In the genomic region with DNA sequence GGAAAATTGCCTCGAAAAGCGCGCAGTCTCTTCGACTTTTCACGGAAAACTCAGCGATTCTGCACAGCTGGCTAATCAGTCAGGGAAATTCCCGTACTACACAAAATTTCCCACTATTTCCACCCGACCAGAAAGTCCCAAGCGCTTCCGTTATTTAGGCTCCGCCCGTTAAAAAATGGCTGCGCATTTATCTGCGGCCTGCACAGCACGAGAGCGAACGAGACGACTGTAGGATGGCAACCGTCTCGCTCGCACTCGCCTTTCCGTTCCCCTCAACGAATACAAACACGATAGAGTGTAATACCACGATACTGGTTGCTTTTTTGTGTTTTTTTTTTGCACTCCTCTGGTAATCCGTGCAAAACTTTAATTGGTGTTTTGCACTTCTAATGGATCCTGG, we compare ENCODE assay signal across 1 fruit fly cellular context.
TF ChIP-seq lines count a peak whose summit lies in the region.

No protein-coding gene starts in this region.

TF ChIP-seq in whole organism, embryonic, 481 proteins besides CTCF, POLR2A, EP300 and RAD21 (continued from another document):
- TF ChIP-seq kah (GFP tag; optimal IDR thresholded peaks at IDR 0.05; lab: Kevin White, UChicago) (peak; percentile 51), CG7556 (GFP tag; optimal IDR thresholded peaks at IDR 0.05; lab: Kevin White, UChicago) (no peak), Jarid2 (GFP tag; optimal IDR thresholded peaks at IDR 0.05; lab: Kevin White, UChicago) (peak; percentile 68), CG9932 (GFP tag; IDR thresholded peaks at IDR 0.05; lab: Robert Waterston, UW) (no peak), schlank (tag; optimal IDR thresholded peaks at IDR 0.05; lab: Kevin White, UChicago) (peak; percentile 55), Ravus (GFP tag; IDR thresholded peaks at IDR 0.05; lab: Robert Waterston, UW) (no peak), ato (GFP tag; IDR thresholded peaks at IDR 0.05; lab: Robert Waterston, UW; ENCODE audit: partially characterized antibody) (no peak), CG15696 (tag; optimal IDR thresholded peaks at IDR 0.05; lab: Kevin White, UChicago) (no peak), CG5180 (GFP tag; optimal IDR thresholded peaks at IDR 0.05; lab: Kevin White, UChicago) (peak; percentile 47), sr (GFP tag; IDR thresholded peaks at IDR 0.05; lab: Robert Waterston, UW) (no peak; the same call in 2 of the 3 replicates), CG11696 (GFP tag; IDR thresholded peaks at IDR 0.05; lab: Robert Waterston, UW) (no peak), CG9437 (GFP tag; optimal IDR thresholded peaks at IDR 0.05; lab: Kevin White, UChicago) (no peak), grau (tag; optimal IDR thresholded peaks at IDR 0.05; lab: Kevin White, UChicago) (peak; percentile 11), CG18476 (GFP tag; optimal IDR thresholded peaks at IDR 0.05; lab: Kevin White, UChicago) (no peak), hth (optimal IDR thresholded peaks at IDR 0.05; lab: Kevin White, UChicago) (no peak), fd96Cb (tag; optimal IDR thresholded peaks at IDR 0.05; lab: Kevin White, UChicago) (no peak), CG32532 (GFP tag; IDR thresholded peaks at IDR 0.05; lab: Robert Waterston, UW) (peak; percentile 60; the same call in 1 of the 2 replicates), mirr (GFP tag; optimal IDR thresholded peaks at IDR 0.05; lab: Kevin White, UChicago) (peak; percentile 99), cato (GFP tag; optimal IDR thresholded peaks at IDR 0.05; lab: Kevin White, UChicago; ENCODE audit: borderline replicate concordance) (no peak), CG1647 (GFP tag; optimal IDR thresholded peaks at IDR 0.05; lab: Kevin White, UChicago) (no peak), CG18262 (tag; optimal IDR thresholded peaks at IDR 0.05; lab: Kevin White, UChicago) (no peak), dm (GFP tag; optimal IDR thresholded peaks at IDR 0.05; lab: Kevin White, UChicago) (no peak), CG6272 (GFP tag; IDR thresholded peaks at IDR 0.05; lab: Robert Waterston, UW) (no peak), twi (tag; optimal IDR thresholded peaks at IDR 0.05; lab: Kevin White, UChicago) (peak; percentile 38), pb (GFP tag; optimal IDR thresholded peaks at IDR 0.05; lab: Kevin White, UChicago) (no peak), CG4854 (GFP tag; optimal IDR thresholded peaks at IDR 0.05; lab: Kevin White, UChicago) (no peak), Adf1 (GFP tag; IDR thresholded peaks at IDR 0.05; lab: Robert Waterston, UW) (peak; percentile 83), zfh2 (GFP tag; optimal IDR thresholded peaks at IDR 0.05; lab: Kevin White, UChicago) (no peak), sqz (GFP tag; optimal IDR thresholded peaks at IDR 0.05; lab: Kevin White, UChicago) (peak; percentile 86), ac (GFP tag; optimal IDR thresholded peaks at IDR 0.05; lab: Kevin White, UChicago) (peak; percentile 13), bbx (GFP tag; IDR thresholded peaks at IDR 0.05; lab: Robert Waterston, UW; ENCODE audit: partially characterized antibody) (peak; percentile 56; the same call in 1 of the 2 replicates), usp (GFP tag; optimal IDR thresholded peaks at IDR 0.05; lab: Kevin White, UChicago) (no peak), Hsf (GFP tag; optimal IDR thresholded peaks at IDR 0.05; lab: Kevin White, UChicago) (no peak), ewg (GFP tag; optimal IDR thresholded peaks at IDR 0.05; lab: Kevin White, UChicago) (peak; percentile 14), CG33557 (GFP tag; optimal IDR thresholded peaks at IDR 0.05; lab: Kevin White, UChicago) (peak; percentile 58), Vsx1 (GFP tag; optimal IDR thresholded peaks at IDR 0.05; lab: Kevin White, UChicago) (peak; percentile 82), CG11093 (GFP tag; IDR thresholded peaks at IDR 0.05; lab: Robert Waterston, UW) (no peak), CG10274 (GFP tag; optimal IDR thresholded peaks at IDR 0.05; lab: Kevin White, UChicago) (no peak), Lim3 (GFP tag; IDR thresholded peaks at IDR 0.05; lab: Robert Waterston, UW) (no peak), en (GFP tag; optimal IDR thresholded peaks at IDR 0.05; lab: Kevin White, UChicago) (peak; percentile 10), Ada2b (GFP tag; IDR thresholded peaks at IDR 0.05; lab: Robert Waterston, UW) (no peak), CG1603 (tag; optimal IDR thresholded peaks at IDR 0.05; lab: Kevin White, UChicago) (peak; percentile 25), Mad (GFP tag; optimal IDR thresholded peaks at IDR 0.05; lab: Kevin White, UChicago) (no peak), CG12659 (GFP tag; optimal IDR thresholded peaks at IDR 0.05; lab: Kevin White, UChicago) (peak; percentile 11), Doc3 (GFP tag; IDR thresholded peaks at IDR 0.05; lab: Robert Waterston, UW; ENCODE audit: partially characterized antibody) (no peak), CG4617 (GFP tag; optimal IDR thresholded peaks at IDR 0.05; lab: Kevin White, UChicago; ENCODE audit: borderline replicate concordance) (no peak), Poxn (GFP tag; IDR thresholded peaks at IDR 0.05; lab: Robert Waterston, UW) (no peak), YL-1 (GFP tag; optimal IDR thresholded peaks at IDR 0.05; lab: Kevin White, UChicago) (no peak), Antp (GFP tag; optimal IDR thresholded peaks at IDR 0.05; lab: Kevin White, UChicago) (no peak), gro (GFP tag; optimal IDR thresholded peaks at IDR 0.05; lab: Kevin White, UChicago) (no peak)
